Worm (Caenorhabditis elegans): ENCODE results near the gene aqp-6.

ce11 chrV:10661417-10661945 is 13.2 kb downstream of the aqp-6 start, which contains the start of gene sqv-4:
- TF ChIP-seq hnd-1 (tag; optimal IDR thresholded peaks at IDR 0.05) (no peak), pes-1 (GFP tag; IDR thresholded peaks at IDR 0.05) (no peak), ets-7 (tag; optimal IDR thresholded peaks at IDR 0.05) (no peak), ama-1 (optimal IDR thresholded peaks at IDR 0.05) (no peak), B0310.2 (tag; optimal IDR thresholded peaks at IDR 0.05) (no peak), F13C5.2 (tag; optimal IDR thresholded peaks at IDR 0.05) (no peak), ceh-13 (GFP tag; optimal IDR thresholded peaks at IDR 0.05) (no peak), tra-4 (tag; optimal IDR thresholded peaks at IDR 0.05) (no peak), flt-1 (GFP tag; IDR thresholded peaks at IDR 0.05) (no peak)

All from whole organism, early embryonic.